Worm (Caenorhabditis elegans) whole organism, late embryonic: Measurements from ENCODE around the gene C45H4.14.
A peak's percentile ranks its signal among the peaks of the same experiment; 100 is the strongest.

Experiments
- F13H6.1 ChIP-seq: sonication (generic microtip); optimal IDR thresholded peaks from 2 replicates; lab custom pipeline; 2016; ENCODE audit warnings: missing genetic modification characterization, missing compliant biosample characterization
- K09A11.1 ChIP-seq: sonication (generic microtip); optimal IDR thresholded peaks from 2 replicates; lab custom pipeline; 2017; ENCODE audit warnings: antibody characterized with exemption, mild to moderate bottlenecking, missing genetic modification characterization, missing compliant biosample characterization; ENCODE audit not compliant: insufficient read depth
- ceh-30 ChIP-seq: fragments of 150-350 bp; optimal IDR thresholded peaks from 2 replicates; lab custom pipeline; 2014; ENCODE audit warnings: missing biosample characterization, missing genetic modification characterization
- ceh-31 ChIP-seq: sonication (generic microtip); optimal IDR thresholded peaks from 2 replicates; lab custom pipeline; 2016; ENCODE audit warnings: missing genetic modification characterization, missing compliant biosample characterization
- ceh-34 ChIP-seq: sonication (generic microtip); optimal IDR thresholded peaks from 2 replicates; lab custom pipeline; 2016; ENCODE audit warnings: mild to moderate bottlenecking, missing genetic modification characterization, missing compliant biosample characterization
- ceh-48 ChIP-seq: sonication (generic microtip); optimal IDR thresholded peaks from 2 replicates; lab custom pipeline; 2016; ENCODE audit warnings: missing genetic modification characterization, inconsistent platforms, missing compliant biosample characterization
- ceh-9 ChIP-seq: sonication (generic microtip); optimal IDR thresholded peaks from 2 replicates; lab custom pipeline; 2016; ENCODE audit warnings: mild to moderate bottlenecking, missing genetic modification characterization, inconsistent platforms, missing compliant biosample characterization
- dmd-4 ChIP-seq: sonication (generic microtip); optimal IDR thresholded peaks from 2 replicates; lab custom pipeline; 2016; ENCODE audit warnings: borderline replicate concordance, missing genetic modification characterization, missing compliant biosample characterization
- dve-1 ChIP-seq: sonication (generic microtip); optimal IDR thresholded peaks from 2 replicates; lab custom pipeline; 2017; ENCODE audit warnings: antibody characterized with exemption, mild to moderate bottlenecking, missing genetic modification characterization, missing compliant biosample characterization
- elt-2 ChIP-seq: sonication (generic microtip); optimal IDR thresholded peaks from 2 replicates; lab custom pipeline; 2016; ENCODE audit warnings: missing genetic modification reagents, missing genetic modification characterization, missing compliant biosample characterization
- hlh-15 ChIP-seq: sonication (generic microtip); optimal IDR thresholded peaks from 2 replicates; lab custom pipeline; 2016; ENCODE audit warnings: missing genetic modification characterization, missing compliant biosample characterization
- hlh-8 ChIP-seq: sonication (generic microtip); optimal IDR thresholded peaks from 2 replicates; lab custom pipeline; 2016; ENCODE audit warnings: missing genotype, missing genetic modification characterization, missing compliant biosample characterization
- lin-11 ChIP-seq: fragments of 200-800 bp; sonication (Bioruptor generic); optimal IDR thresholded peaks from 2 replicates; lab custom pipeline; 2018; ENCODE audit warnings: mild to moderate bottlenecking, missing genetic modification characterization, missing compliant biosample characterization
- nfya-1 ChIP-seq: sonication (generic microtip); optimal IDR thresholded peaks from 2 replicates; lab custom pipeline; 2017; ENCODE audit warnings: missing genetic modification characterization, mild to moderate bottlenecking, missing compliant biosample characterization, antibody characterized with exemption, moderate library complexity
- nhr-11 ChIP-seq: fragments of 150-350 bp; optimal IDR thresholded peaks from 2 replicates; lab custom pipeline; 2014; ENCODE audit warnings: missing biosample characterization, missing genetic modification characterization
- odd-2 ChIP-seq: sonication (generic microtip); optimal IDR thresholded peaks from 2 replicates; lab custom pipeline; 2017; ENCODE audit warnings: antibody characterized with exemption, mild to moderate bottlenecking, missing genetic modification characterization, missing compliant biosample characterization
- pax-1 ChIP-seq: fragments of 150-350 bp; optimal IDR thresholded peaks from 2 replicates; lab custom pipeline; 2014; ENCODE audit warnings: missing biosample characterization, missing genetic modification characterization
- pha-4 ChIP-seq: fragments of 150-350 bp; optimal IDR thresholded peaks from 2 replicates; lab custom pipeline; 2018; ENCODE audit warnings: missing biosample characterization, missing genetic modification reagents, missing genetic modification characterization
- pqm-1 ChIP-seq: sonication (generic microtip); optimal IDR thresholded peaks from 2 replicates; lab custom pipeline; 2016; ENCODE audit warnings: missing genetic modification characterization, missing compliant biosample characterization
- ref-2 ChIP-seq: sonication (generic microtip); optimal IDR thresholded peaks from 2 replicates; lab custom pipeline; 2016; ENCODE audit warnings: missing genetic modification characterization, missing compliant biosample characterization
- sdc-2 ChIP-seq: sonication (generic microtip); optimal IDR thresholded peaks from 2 replicates; lab custom pipeline; 2016; ENCODE audit warnings: missing genotype, missing genetic modification characterization, missing compliant biosample characterization
- sox-2 ChIP-seq: fragments of 200-800 bp; sonication (Bioruptor generic); IDR thresholded peaks from 2 replicates; pipeline ENCODE4 v1.3.6; 2022; ENCODE audit warnings: missing genetic modification reagents, missing genetic modification characterization, missing compliant biosample characterization
- unc-42 ChIP-seq: sonication (generic microtip); optimal IDR thresholded peaks from 2 replicates; lab custom pipeline; 2016; ENCODE audit warnings: missing genotype, missing genetic modification characterization, missing compliant biosample characterization
- unc-55 ChIP-seq: sonication (generic microtip); optimal IDR thresholded peaks from 2 replicates; lab custom pipeline; 2017; ENCODE audit warnings: missing biosample characterization, missing genetic modification reagents, missing genetic modification characterization
- unc-86 ChIP-seq: sonication (generic microtip); optimal IDR thresholded peaks from 2 replicates; lab custom pipeline; 2016; ENCODE audit warnings: missing genetic modification characterization, missing compliant biosample characterization

The C45H4.14 gene

ce11 chrV:2119529-2119928 lies 39.7 kb downstream of the C45H4.14 start, which contains the start of gene F22F7.11:
Gene F22F7.11 (plus strand): TSS chrV:2119829.
- TF ChIP-seq ceh-34 (no peak), sox-2 (GFP tag; lab: Robert Waterston, UW) (no peak), ref-2 (tag; lab: Kevin White, UChicago) (no peak), pha-4 (no peak)

ce11 chrV:2118574-2118973 lies 40.7 kb downstream of the C45H4.14 start, which contains the start of gene bgnt-1.2:
Gene bgnt-1.2 (minus strand): TSS chrV:2118674.
- TF ChIP-seq hlh-15: no peak
- no peak for TF ChIP-seq nhr-11 (tag; lab: Kevin White, UChicago)
- TF ChIP-seq pha-4: no peak
- no peak for TF ChIP-seq ceh-30
- TF ChIP-seq pax-1 (tag; lab: Kevin White, UChicago): no peak
- no peak for TF ChIP-seq lin-11 (tag; lab: Kevin White, UChicago)
- TF ChIP-seq dmd-4: no peak
- no peak for TF ChIP-seq odd-2 (tag; lab: Kevin White, UChicago)
- no peak for TF ChIP-seq sdc-2
- TF ChIP-seq, all 69 proteins: peak for 0

ce11 chrV:2110368-2110767 lies 48.9 kb downstream of the C45H4.14 start, which contains the start of gene F22F7.3:
Gene F22F7.3 (plus strand): TSS chrV:2110668.
- no peak for TF ChIP-seq K09A11.1 (tag; lab: Kevin White, UChicago)
- TF ChIP-seq unc-86 (tag; lab: Kevin White, UChicago): no peak
- TF ChIP-seq F13H6.1 (tag; lab: Kevin White, UChicago): no peak
- no peak for TF ChIP-seq hlh-8
- TF ChIP-seq dve-1 (tag; lab: Kevin White, UChicago): no peak
- no peak for TF ChIP-seq elt-2
- TF ChIP-seq sdc-2: no peak
- no peak for TF ChIP-seq pqm-1 (tag; lab: Kevin White, UChicago)
- TF ChIP-seq ceh-9 (tag; lab: Kevin White, UChicago): no peak
- TF ChIP-seq, all 69 proteins: peak for 0

- TF ChIP-seq unc-55 (GFP tag; lab: Kevin White, UChicago) (no peak), nfya-1 (peak; percentile 11), unc-86 (tag; lab: Kevin White, UChicago) (no peak), unc-42 (tag; lab: Kevin White, UChicago) (peak; percentile 82), ceh-31 (tag; lab: Kevin White, UChicago) (peak; percentile 19), pqm-1 (tag; lab: Kevin White, UChicago) (no peak), ceh-48 (peak; percentile 62)
Observed at ce11 chrV:2109295-2109694, 49.9 kb downstream of the C45H4.14 start, which contains the start of gene ckb-4. Gene ckb-4 (minus strand): TSS chrV:2109434.
